Worm (Caenorhabditis elegans): ENCODE data around the gene Y82E9BR.5.

Y82E9BR.5 gene

ce11 chrIII:1436738-1437137 lies 52.6 kb downstream of the Y82E9BR.5 start:
- no peak for TF ChIP-seq lir-3 (tag; optimal IDR thresholded peaks at IDR 0.05)
- TF ChIP-seq fos-1 (tag; optimal IDR thresholded peaks at IDR 0.05): no peak
- no peak for TF ChIP-seq nhr-11 (tag; optimal IDR thresholded peaks at IDR 0.05)
- TF ChIP-seq snpc-4 (tag; optimal IDR thresholded peaks at IDR 0.05): no peak
- TF ChIP-seq lsy-2 (tag; optimal IDR thresholded peaks at IDR 0.05): peak in 1 of 2 experiments; percentile 55
- TF ChIP-seq hmg-1.1 (GFP tag; IDR thresholded peaks at IDR 0.05): 0 out of 2 replicates have a peak, but pooled peaks have one; percentile 40
- TF ChIP-seq egl-43 (GFP tag; IDR thresholded peaks at IDR 0.05): no peak
- TF ChIP-seq set-16 (GFP tag; IDR thresholded peaks at IDR 0.05): peak; percentile 80
- no peak for TF ChIP-seq ama-1 (optimal IDR thresholded peaks at IDR 0.05)
- peak; percentile 24 for TF ChIP-seq aha-1 (tag)
- no peak for TF ChIP-seq saeg-2 (GFP tag; IDR thresholded peaks at IDR 0.05)

Measured in whole organism, L4 larva.